Fruit fly (Drosophila melanogaster) whole organism: ENCODE results near the gene CG3184.

Source experiments
- CG8478 ChIP-seq: fragments of >200 bp; optimal IDR thresholded peaks from 2 replicates; lab custom pipeline; 2018; ENCODE audit warnings: inconsistent platforms
- pan ChIP-seq: fragments of >200 bp; optimal IDR thresholded peaks from 2 replicates; lab custom pipeline; 2017
- psq ChIP-seq: fragments of >200 bp; optimal IDR thresholded peaks from 2 replicates; lab custom pipeline; 2017
- usp ChIP-seq: fragments of >200 bp; optimal IDR thresholded peaks from 2 replicates; lab custom pipeline; 2017; ENCODE audit warnings: missing biosample characterization, missing genetic modification characterization, mixed read lengths

dm6 chrX:6724904-6725505 lies 36.4 kb upstream of the CG3184 start:
- no peak for TF ChIP-seq psq (lab: Kevin White, UChicago)
- TF ChIP-seq pan (lab: Kevin White, UChicago), result no peak
- no peak for TF ChIP-seq CG8478 (lab: Kevin White, UChicago)
- no peak for TF ChIP-seq usp (GFP tag; lab: Kevin White, UChicago)
